Worm (Caenorhabditis elegans): Measurements from ENCODE around the gene blos-1.
A peak's percentile ranks its signal among the peaks of the same experiment; 100 is the strongest.

Gene blos-1

DNA sequence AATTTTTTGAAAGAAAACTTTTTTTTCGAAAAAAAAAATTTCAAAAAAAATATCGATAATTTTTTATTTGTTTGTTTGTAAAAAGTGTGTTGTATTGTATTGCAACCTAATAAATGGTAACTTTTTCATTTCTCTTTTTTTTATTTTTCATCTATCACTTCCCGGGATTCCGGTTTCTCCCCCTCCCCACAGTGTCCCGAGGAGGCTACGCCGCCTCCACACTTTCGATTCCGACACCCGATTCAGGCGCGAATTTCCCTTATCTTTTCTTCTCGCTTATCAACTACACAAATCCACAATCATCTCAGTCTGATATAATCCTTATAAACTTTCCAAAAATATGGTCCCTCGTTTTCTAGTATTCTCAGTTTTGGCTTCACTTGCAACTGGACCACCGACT is 42.8 kb upstream of the blos-1 start, which contains the start of gene R01H10.4:
R01H10.4 (plus strand) TSS at position 236 of the 400 bp plus-strand sequence.
- TF ChIP-seq aha-1 (tag; optimal IDR thresholded peaks at IDR 0.05) (no peak), aly-2 (tag; optimal IDR thresholded peaks at IDR 0.05) (no peak), elt-3 (tag; optimal IDR thresholded peaks at IDR 0.05) (peak in 1 of 6 experiments; percentile 57), blmp-1 (tag; optimal IDR thresholded peaks at IDR 0.05) (peak; percentile 97), nhr-84 (tag; optimal IDR thresholded peaks at IDR 0.05) (no peak), ceh-63 (GFP tag; optimal IDR thresholded peaks at IDR 0.05) (no peak)

- TF ChIP-seq isw-1 (GFP tag; IDR thresholded peaks at IDR 0.05) (no peak), efl-1 (optimal IDR thresholded peaks at IDR 0.05) (no peak), efl-1 (GFP tag; optimal IDR thresholded peaks at IDR 0.05 in 1 of 2) (peak in 1 of 2 experiments; percentile 20), nhr-90 (tag; optimal IDR thresholded peaks at IDR 0.05; ENCODE audit: poor library complexity) (no peak)
Measured at ce11 chrIII:10253334-10253733, 41.6 kb upstream of the blos-1 start.

ce11 chrIII:10251114-10251513 is 39.4 kb upstream of the blos-1 start:
- TF ChIP-seq Y116A8C.19 (tag; optimal IDR thresholded peaks at IDR 0.05; ENCODE audit: borderline replicate concordance) (no peak), zip-4 (GFP tag; optimal IDR thresholded peaks at IDR 0.05) (no peak), sptf-1 (tag; optimal IDR thresholded peaks at IDR 0.05) (no peak), hlh-17 (GFP tag; optimal IDR thresholded peaks at IDR 0.05; ENCODE audit: borderline replicate concordance) (no peak), nhr-71 (tag; optimal IDR thresholded peaks at IDR 0.05) (no peak), grh-1 (GFP tag; IDR thresholded peaks at IDR 0.05) (no peak), C16A3.4 (tag; optimal IDR thresholded peaks at IDR 0.05) (no peak), blmp-1 (tag; optimal IDR thresholded peaks at IDR 0.05) (no peak), mef-2 (tag; optimal IDR thresholded peaks at IDR 0.05) (no peak), ceh-8 (GFP tag; optimal IDR thresholded peaks at IDR 0.05) (no peak), nhr-11 (tag; optimal IDR thresholded peaks at IDR 0.05) (no peak)

DNA sequence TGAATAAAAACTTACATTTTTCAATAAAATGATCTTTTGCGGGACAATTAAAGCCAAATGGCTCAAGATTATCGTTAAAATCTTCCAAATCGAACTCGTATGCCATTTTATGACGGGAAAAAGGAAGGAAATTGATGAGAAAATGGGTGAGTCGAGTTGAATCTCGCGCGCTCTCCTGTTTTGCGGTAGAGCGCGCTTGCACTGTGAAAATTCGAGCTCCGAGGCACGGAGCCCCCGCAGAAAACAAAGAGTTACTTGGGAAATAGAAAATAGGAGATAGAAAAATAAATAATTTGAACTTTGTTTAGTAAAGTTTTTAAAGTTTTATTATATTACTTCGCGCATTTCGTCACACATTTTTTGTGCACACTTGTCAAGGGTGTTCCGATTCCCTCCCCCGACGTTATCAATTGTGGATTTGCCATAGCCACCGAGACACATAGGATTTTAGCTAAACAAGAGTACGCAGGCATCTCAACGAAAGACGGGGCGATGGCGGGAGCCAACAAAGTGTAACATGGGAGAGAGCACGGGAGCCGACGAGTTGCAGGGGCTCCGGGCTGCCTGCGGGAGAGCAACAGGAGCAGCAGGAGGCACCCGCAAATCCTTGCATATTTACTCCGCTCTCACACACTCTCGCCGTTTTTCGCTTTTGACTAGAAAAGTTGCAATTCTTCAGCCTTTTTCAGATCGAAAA is 36.8 kb upstream of the blos-1 start, which contains the start of the genes div-1 and cor-1:
div-1 (minus strand) TSS at position 119 of the 697 bp plus-strand sequence.
cor-1 (plus strand) TSS at position 671 of the 697 bp plus-strand sequence.
- TF ChIP-seq aly-2 (tag; optimal IDR thresholded peaks at IDR 0.05) = no peak
- TF ChIP-seq nhr-19 (GFP tag; conservative IDR thresholded peaks at IDR 0.05) = peak; percentile 28
- TF ChIP-seq egl-27 (tag; optimal IDR thresholded peaks at IDR 0.05) = no peak
- TF ChIP-seq snu-23 (GFP tag; optimal IDR thresholded peaks at IDR 0.05) = peak; percentile 32
- peak; percentile 16; the same call in 1 of the 2 replicates for TF ChIP-seq isw-1 (GFP tag; IDR thresholded peaks at IDR 0.05)
- peak; percentile 22 for TF ChIP-seq snpc-4 (tag; optimal IDR thresholded peaks at IDR 0.05)
- no peak for TF ChIP-seq nhr-76 (tag; optimal IDR thresholded peaks at IDR 0.05)
- TF ChIP-seq zag-1 (tag; optimal IDR thresholded peaks at IDR 0.05) = no peak
- TF ChIP-seq dpl-1 (GFP tag; optimal IDR thresholded peaks at IDR 0.05) = peak; percentile 73 to 89 (median 87)
- peak; percentile 39 for TF ChIP-seq lin-13 (GFP tag; optimal IDR thresholded peaks at IDR 0.05)
- TF ChIP-seq rnt-1 (tag; optimal IDR thresholded peaks at IDR 0.05) = peak; percentile 48
- TF ChIP-seq skn-1 (tag; optimal IDR thresholded peaks at IDR 0.05) = peak; percentile 32
- peak; percentile 54 for TF ChIP-seq tbx-2 (tag; optimal IDR thresholded peaks at IDR 0.05)
- TF ChIP-seq nhr-12 (tag; optimal IDR thresholded peaks at IDR 0.05) = no peak
- peak; percentile 40 for TF ChIP-seq xbp-1 (tag; optimal IDR thresholded peaks at IDR 0.05)
- peak; percentile 20 to 75 for TF ChIP-seq lsy-2 (tag; optimal IDR thresholded peaks at IDR 0.05)
- TF ChIP-seq nhr-90 (tag; optimal IDR thresholded peaks at IDR 0.05; ENCODE audit: poor library complexity) = peak; percentile 16
- TF ChIP-seq lin-15B (tag; optimal IDR thresholded peaks at IDR 0.05) = peak; percentile 34
- TF ChIP-seq lin-35 (GFP tag; optimal IDR thresholded peaks at IDR 0.05) = peak; percentile 86 to 93
- TF ChIP-seq jun-1 (tag; optimal IDR thresholded peaks at IDR 0.05) = no peak
- TF ChIP-seq ceh-82 (tag; optimal IDR thresholded peaks at IDR 0.05) = peak in 2 of 3 experiments; percentile 25 to 46
- TF ChIP-seq nhr-77 (tag; optimal IDR thresholded peaks at IDR 0.05) = peak; percentile 12
- TF ChIP-seq lin-14 (GFP tag; optimal IDR thresholded peaks at IDR 0.05) = peak; percentile 66
- peak; percentile 5 for TF ChIP-seq nhr-20 (tag; optimal IDR thresholded peaks at IDR 0.05)
- TF ChIP-seq unc-130 (tag; optimal IDR thresholded peaks at IDR 0.05) = no peak
- TF ChIP-seq fkh-8 (tag; optimal IDR thresholded peaks at IDR 0.05) = peak; percentile 40
- peak; percentile 76 to 90 for TF ChIP-seq efl-1 (optimal IDR thresholded peaks at IDR 0.05)
- peak; percentile 87 to 99 for TF ChIP-seq efl-1 (GFP tag; optimal IDR thresholded peaks at IDR 0.05 in 1 of 2)
- TF ChIP-seq C16A3.4 (tag; optimal IDR thresholded peaks at IDR 0.05) = peak; percentile 52
- TF ChIP-seq swsn-7 (tag; optimal IDR thresholded peaks at IDR 0.05) = peak; percentile 31
- peak; percentile 16 for TF ChIP-seq mep-1 (tag; optimal IDR thresholded peaks at IDR 0.05)
- peak; percentile 57 for TF ChIP-seq nhr-47 (tag; optimal IDR thresholded peaks at IDR 0.05)

Measured in whole organism, L1 larva.